Worm (Caenorhabditis elegans): ENCODE results near the gene C14B4.2.

DNA sequence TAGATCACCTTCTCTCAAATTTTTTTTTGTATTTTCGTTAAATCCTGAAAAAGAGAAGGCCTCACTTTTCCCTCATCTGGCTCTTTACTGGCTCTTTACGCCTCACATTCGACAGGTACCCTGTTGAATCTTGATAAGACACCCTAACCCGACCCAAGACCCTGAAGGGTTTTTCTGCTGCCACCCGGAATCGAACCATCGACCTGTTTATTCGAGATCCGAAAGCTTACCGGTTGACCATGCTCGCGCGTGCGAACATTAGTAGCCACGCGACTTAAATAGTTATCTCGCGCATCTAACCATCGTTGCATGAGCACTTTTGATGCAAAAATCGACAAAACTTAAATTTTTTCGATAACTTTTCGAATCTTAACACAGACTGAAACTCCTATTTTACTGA is 7.2 kb downstream of the C14B4.2 start:
- no peak for TF ChIP-seq lsy-2 (tag; optimal IDR thresholded peaks at IDR 0.05)
- TF ChIP-seq ceh-82 (tag; optimal IDR thresholded peaks at IDR 0.05): no peak
- no peak for TF ChIP-seq peb-1 (tag; optimal IDR thresholded peaks at IDR 0.05)
- TF ChIP-seq unc-39 (tag; optimal IDR thresholded peaks at IDR 0.05): no peak
- no peak for TF ChIP-seq blmp-1 (tag; optimal IDR thresholded peaks at IDR 0.05; ENCODE audit: insufficient read depth)
- no peak for TF ChIP-seq skn-1 (tag; optimal IDR thresholded peaks at IDR 0.05)

Measured in whole organism, L2 larva.